Worm (Caenorhabditis elegans): ENCODE data around the gene trd-1.

- TF ChIP-seq fos-1 (tag; optimal IDR thresholded peaks at IDR 0.05), result no peak
- TF ChIP-seq nhr-237 (tag; optimal IDR thresholded peaks at IDR 0.05), result no peak
These were observed 7.1 kb upstream of the trd-1 start, which contains the start of gene T20B12.7 for ce11 chrIII:7378945-7379344.

Data from whole organism, L3 larva.